Worm (Caenorhabditis elegans) whole organism, L4 larva: ENCODE measurements around the gene C01G5.5.

Experiments
- Y75B8A.6 ChIP-seq: fragments of 200-800 bp; sonication (Bioruptor generic); IDR thresholded peaks from 2 replicates; pipeline ENCODE4 v1.3.6; 2022; ENCODE audit warnings: missing genetic modification reagents, missing genetic modification characterization, missing compliant biosample characterization
- ama-1 ChIP-seq: fragments of 150-350 bp; optimal IDR thresholded peaks from 2 replicates; lab custom pipeline; 2014; ENCODE audit warnings: inconsistent platforms, mixed read lengths
- ceh-82 ChIP-seq: sonication (generic microtip); optimal IDR thresholded peaks from 2 replicates; lab custom pipeline; 2017; ENCODE audit warnings: missing biosample characterization, missing genetic modification characterization
- duxl-1 ChIP-seq: sonication (generic microtip); optimal IDR thresholded peaks from 2 replicates; lab custom pipeline; 2016; ENCODE audit warnings: mild to moderate bottlenecking, missing genetic modification characterization, moderate library complexity, missing compliant biosample characterization; ENCODE audit not compliant: poor library complexity
- lin-13 ChIP-seq: fragments of 150-350 bp; optimal IDR thresholded peaks from 2 replicates; lab custom pipeline; 2014; ENCODE audit warnings: missing biosample characterization, missing genetic modification reagents, missing genetic modification characterization
- lin-39 ChIP-seq: fragments of 150-350 bp; optimal IDR thresholded peaks from 2 replicates; lab custom pipeline; 2014; ENCODE audit warnings: missing biosample characterization, missing genetic modification reagents, missing genetic modification characterization
- mes-2 ChIP-seq: sonication (generic microtip); optimal IDR thresholded peaks from 2 replicates; lab custom pipeline; 2016; ENCODE audit warnings: missing genotype, mild to moderate bottlenecking, missing genetic modification characterization, missing compliant biosample characterization; ENCODE audit not compliant: poor library complexity, severe bottlenecking
- nhr-237 ChIP-seq: sonication (generic microtip); optimal IDR thresholded peaks from 2 replicates; lab custom pipeline; 2017; ENCODE audit warnings: missing biosample characterization, missing genetic modification characterization
- nhr-6 ChIP-seq: fragments of 150-350 bp; optimal IDR thresholded peaks from 2 replicates; lab custom pipeline; 2014; ENCODE audit warnings: missing biosample characterization, missing genetic modification characterization
- skn-1 ChIP-seq: fragments of 150-350 bp; optimal IDR thresholded peaks from 2 replicates; lab custom pipeline; 2014; ENCODE audit warnings: missing biosample characterization, missing genetic modification characterization
- snpc-4 ChIP-seq: fragments of 150-350 bp; optimal IDR thresholded peaks from 2 replicates; lab custom pipeline; 2014; ENCODE audit warnings: missing biosample characterization, missing genetic modification characterization

DNA sequence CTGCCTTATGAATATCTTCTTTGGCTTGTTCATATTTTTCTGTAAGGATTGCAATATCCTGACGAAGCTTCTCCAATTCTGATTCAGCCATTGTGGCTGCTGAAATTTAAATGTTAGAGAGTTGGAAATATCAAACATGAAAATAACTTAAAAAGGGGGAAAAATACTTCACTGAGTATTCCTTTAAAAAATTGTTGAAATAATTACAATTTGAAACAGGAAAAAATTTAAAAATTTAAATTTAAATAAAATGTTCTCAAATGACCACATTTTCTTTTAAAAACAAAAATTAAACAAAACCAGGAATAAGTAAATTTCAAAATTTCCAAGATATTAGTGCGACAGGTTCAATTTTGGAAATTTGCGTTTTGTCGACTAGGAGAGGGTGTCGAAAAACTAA is 47.8 kb downstream of the C01G5.5 start, which contains the start of gene bicd-1:
- TF ChIP-seq duxl-1 (tag; lab: Kevin White, UChicago) = no peak
- TF ChIP-seq snpc-4 (tag; lab: Kevin White, UChicago) = no peak
- no peak for TF ChIP-seq lin-39 (tag; lab: Kevin White, UChicago)
- TF ChIP-seq mes-2 (tag; lab: Kevin White, UChicago) = no peak
- no peak for TF ChIP-seq Y75B8A.6 (GFP tag; lab: Robert Waterston, UW)
- no peak for TF ChIP-seq nhr-237 (tag; lab: Kevin White, UChicago)
- no peak for TF ChIP-seq ama-1
- no peak for TF ChIP-seq ceh-82 (tag; lab: Kevin White, UChicago)
- no peak for TF ChIP-seq skn-1 (tag; lab: Kevin White, UChicago)
- no peak for TF ChIP-seq nhr-6 (tag; lab: Kevin White, UChicago)
- no peak for TF ChIP-seq lin-13 (GFP tag; lab: Kevin White, UChicago)
